Fruit fly (Drosophila melanogaster): ENCODE data around the gene CG13643.

Gene CG13643

dm6 chr3R:24944920-24945853 lies 39.4 kb upstream of the CG13643 start, which contains the start of the genes ssh and Nmnat (continued):
- TF ChIP-seq CG8290 (GFP tag; optimal IDR thresholded peaks at IDR 0.05): no peak
- TF ChIP-seq CG8290 (tag; optimal IDR thresholded peaks at IDR 0.05): no peak
- TF ChIP-seq aop (GFP tag; IDR thresholded peaks at IDR 0.05): no peak
- no peak for TF ChIP-seq fd102C (GFP tag; optimal IDR thresholded peaks at IDR 0.05)
- peak; percentile 77; the same call in 1 of the 2 replicates for TF ChIP-seq sna (GFP tag; IDR thresholded peaks at IDR 0.05; ENCODE audit: partially characterized antibody)
- TF ChIP-seq jumu (GFP tag; optimal IDR thresholded peaks at IDR 0.05): peak; percentile 52
- TF ChIP-seq grau (tag; optimal IDR thresholded peaks at IDR 0.05): peak; percentile 56
- TF ChIP-seq sim (GFP tag; IDR thresholded peaks at IDR 0.05): no peak
- TF ChIP-seq Adf1 (GFP tag; IDR thresholded peaks at IDR 0.05): no peak
- TF ChIP-seq D (optimal IDR thresholded peaks at IDR 0.05): peak; percentile 49
- no peak for TF ChIP-seq D (GFP tag; optimal IDR thresholded peaks at IDR 0.05)
- TF ChIP-seq CG11560 (tag; IDR thresholded peaks at IDR 0.05): peak; percentile 99
- TF ChIP-seq btn (GFP tag; optimal IDR thresholded peaks at IDR 0.05): no peak
- TF ChIP-seq Fer3 (tag; optimal IDR thresholded peaks at IDR 0.05): no peak
- no peak for TF ChIP-seq Sox102F (GFP tag; optimal IDR thresholded peaks at IDR 0.05)
- no peak for TF ChIP-seq CG16815 (GFP tag; optimal IDR thresholded peaks at IDR 0.05)
- TF ChIP-seq inv (GFP tag; IDR thresholded peaks at IDR 0.05; ENCODE audit: partially characterized antibody): peak; percentile 91
- peak; percentile 41 for TF ChIP-seq pho (GFP tag; optimal IDR thresholded peaks at IDR 0.05)
- no peak for TF ChIP-seq gem (tag; optimal IDR thresholded peaks at IDR 0.05)
- TF ChIP-seq ato (GFP tag; IDR thresholded peaks at IDR 0.05; ENCODE audit: partially characterized antibody): peak; percentile 63
- TF ChIP-seq NC2α (GFP tag; optimal IDR thresholded peaks at IDR 0.05): no peak
- TF ChIP-seq CG2202 (tag; optimal IDR thresholded peaks at IDR 0.05): no peak
- peak; percentile 11 for TF ChIP-seq CG15696 (tag; optimal IDR thresholded peaks at IDR 0.05)
- TF ChIP-seq pb (GFP tag; optimal IDR thresholded peaks at IDR 0.05): peak; percentile 1
- TF ChIP-seq prd (optimal IDR thresholded peaks at IDR 0.05): no peak
- TF ChIP-seq prd (GFP tag; IDR thresholded peaks at IDR 0.05): no peak
- TF ChIP-seq CG33557 (GFP tag; optimal IDR thresholded peaks at IDR 0.05): peak; percentile 3
- TF ChIP-seq CG14860 (GFP tag; IDR thresholded peaks at IDR 0.05; ENCODE audit: partially characterized antibody): peak; percentile 83
- no peak for TF ChIP-seq so (GFP tag; IDR thresholded peaks at IDR 0.05)
- no peak for TF ChIP-seq CG2875 (GFP tag; optimal IDR thresholded peaks at IDR 0.05)
- TF ChIP-seq Scr (GFP tag; IDR thresholded peaks at IDR 0.05; ENCODE audit: partially characterized antibody): peak; percentile 94
- TF ChIP-seq lov (optimal IDR thresholded peaks at IDR 0.05): no peak
- no peak for TF ChIP-seq lov (GFP tag; IDR thresholded peaks at IDR 0.05)
- peak; percentile 40 for TF ChIP-seq Dip3 (GFP tag; optimal IDR thresholded peaks at IDR 0.05)
- no peak for TF ChIP-seq CG12299 (tag; optimal IDR thresholded peaks at IDR 0.05)
- TF ChIP-seq CG10462 (GFP tag; optimal IDR thresholded peaks at IDR 0.05): no peak
- no peak for TF ChIP-seq pum (GFP tag; optimal IDR thresholded peaks at IDR 0.05)
- TF ChIP-seq CG2120 (GFP tag; optimal IDR thresholded peaks at IDR 0.05): peak; percentile 68
- no peak for TF ChIP-seq CkIIα-i1 (GFP tag; IDR thresholded peaks at IDR 0.05)
- peak; percentile 82 for TF ChIP-seq CG34224 (GFP tag; IDR thresholded peaks at IDR 0.05; ENCODE audit: partially characterized antibody)
- no peak for TF ChIP-seq CG14667 (GFP tag; IDR thresholded peaks at IDR 0.05)
- TF ChIP-seq grn (GFP tag; optimal IDR thresholded peaks at IDR 0.05): no peak
- peak; percentile 2 for TF ChIP-seq slp2 (GFP tag; optimal IDR thresholded peaks at IDR 0.05)
- peak; percentile 30 for TF ChIP-seq CG8478 (optimal IDR thresholded peaks at IDR 0.05)
- no peak for TF ChIP-seq Hsf (GFP tag; optimal IDR thresholded peaks at IDR 0.05)
- TF ChIP-seq CG4854 (GFP tag; optimal IDR thresholded peaks at IDR 0.05): no peak
- no peak for TF ChIP-seq ttk (GFP tag; IDR thresholded peaks at IDR 0.05)
- no peak for TF ChIP-seq CG11093 (GFP tag; IDR thresholded peaks at IDR 0.05)
- no peak for TF ChIP-seq eve (GFP tag; optimal IDR thresholded peaks at IDR 0.05)
- no peak for TF ChIP-seq Drgx (GFP tag; IDR thresholded peaks at IDR 0.05)
- no peak for TF ChIP-seq kah (GFP tag; optimal IDR thresholded peaks at IDR 0.05)
